ENCODE assay signal across 2 fruit fly cellular contexts in genomic region chr2L:17484174-17484573, dm6.
TF ChIP-seq lines count a peak whose summit lies in the region.

GCS2beta (minus strand) TSS chr2L:17484307.
CG5131 (plus strand) TSS chr2L:17484501.

TF ChIP-seq in whole organism, embryonic, 481 proteins besides CTCF, POLR2A, EP300 and RAD21 (continued from another document and continues in another):
- TF ChIP-seq otp (GFP tag; IDR thresholded peaks at IDR 0.05; lab: Robert Waterston, UW) = peak; percentile 75; the same call in 2 of the 3 replicates
- TF ChIP-seq Camta (GFP tag; optimal IDR thresholded peaks at IDR 0.05; lab: Kevin White, UChicago) = peak; percentile 93
- TF ChIP-seq dan (GFP tag; IDR thresholded peaks at IDR 0.05; lab: Robert Waterston, UW) = 0 out of 2 replicates have a peak, but pooled peaks have one; percentile 54
- TF ChIP-seq CG5953 (GFP tag; IDR thresholded peaks at IDR 0.05; lab: Robert Waterston, UW) = peak; percentile 80
- TF ChIP-seq CG6175 (GFP tag; IDR thresholded peaks at IDR 0.05; lab: Robert Waterston, UW) = peak; percentile 90
- peak; percentile 92 for TF ChIP-seq unpg (GFP tag; optimal IDR thresholded peaks at IDR 0.05; lab: Kevin White, UChicago)
- peak; percentile 97 for TF ChIP-seq fu2 (GFP tag; optimal IDR thresholded peaks at IDR 0.05; lab: Kevin White, UChicago)
- TF ChIP-seq CG4617 (GFP tag; optimal IDR thresholded peaks at IDR 0.05; lab: Kevin White, UChicago; ENCODE audit: borderline replicate concordance) = peak; percentile 98
- peak; percentile 84 for TF ChIP-seq Gsc (GFP tag; IDR thresholded peaks at IDR 0.05; lab: Robert Waterston, UW)
- peak; percentile 87 for TF ChIP-seq Doc2 (GFP tag; IDR thresholded peaks at IDR 0.05; lab: Robert Waterston, UW)
- TF ChIP-seq seq (GFP tag; IDR thresholded peaks at IDR 0.05; lab: Robert Waterston, UW) = peak; percentile 91
- no peak for TF ChIP-seq br (optimal IDR thresholded peaks at IDR 0.05; lab: Kevin White, UChicago)
- TF ChIP-seq CG10431 (GFP tag; optimal IDR thresholded peaks at IDR 0.05; lab: Kevin White, UChicago) = peak; percentile 60
- peak; percentile 90 for TF ChIP-seq Six4 (GFP tag; optimal IDR thresholded peaks at IDR 0.05; lab: Kevin White, UChicago)
- TF ChIP-seq vnd (GFP tag; IDR thresholded peaks at IDR 0.05; lab: Robert Waterston, UW; ENCODE audit: partially characterized antibody) = peak; percentile 89
- peak; percentile 81 for TF ChIP-seq CG31441 (GFP tag; IDR thresholded peaks at IDR 0.05; lab: Robert Waterston, UW)
- peak; percentile 49 for TF ChIP-seq CG17912 (GFP tag; optimal IDR thresholded peaks at IDR 0.05; lab: Kevin White, UChicago)
- TF ChIP-seq CG1602 (GFP tag; optimal IDR thresholded peaks at IDR 0.05; lab: Kevin White, UChicago) = peak; percentile 92
- TF ChIP-seq CG9932 (GFP tag; IDR thresholded peaks at IDR 0.05; lab: Robert Waterston, UW) = peak; percentile 98
- no peak for TF ChIP-seq D19A (tag; optimal IDR thresholded peaks at IDR 0.05; lab: Kevin White, UChicago)
- TF ChIP-seq CG8089 (GFP tag; optimal IDR thresholded peaks at IDR 0.05; lab: Kevin White, UChicago) = peak; percentile 90
- TF ChIP-seq dysf (GFP tag; IDR thresholded peaks at IDR 0.05; lab: Robert Waterston, UW) = peak; percentile 96
- TF ChIP-seq tx (GFP tag; optimal IDR thresholded peaks at IDR 0.05; lab: Kevin White, UChicago) = peak; percentile 96
- peak; percentile 97 for TF ChIP-seq CG32532 (GFP tag; IDR thresholded peaks at IDR 0.05; lab: Robert Waterston, UW)
- TF ChIP-seq HLH3B (GFP tag; IDR thresholded peaks at IDR 0.05; lab: Robert Waterston, UW) = peak; percentile 91
- peak; percentile 73 for TF ChIP-seq BtbVII (GFP tag; optimal IDR thresholded peaks at IDR 0.05; lab: Kevin White, UChicago)
- TF ChIP-seq ewg (GFP tag; optimal IDR thresholded peaks at IDR 0.05; lab: Kevin White, UChicago) = peak; percentile 83
- peak; percentile 23 for TF ChIP-seq cad (GFP tag; optimal IDR thresholded peaks at IDR 0.05; lab: Kevin White, UChicago)
- peak; percentile 71; the same call in 1 of the 2 replicates for TF ChIP-seq toy (GFP tag; IDR thresholded peaks at IDR 0.05; lab: Robert Waterston, UW)
- TF ChIP-seq CG12942 (GFP tag; optimal IDR thresholded peaks at IDR 0.05; lab: Kevin White, UChicago) = peak; percentile 95
- peak; percentile 77 for TF ChIP-seq bbx (GFP tag; IDR thresholded peaks at IDR 0.05; lab: Robert Waterston, UW; ENCODE audit: partially characterized antibody)
- TF ChIP-seq ara (GFP tag; IDR thresholded peaks at IDR 0.05; lab: Robert Waterston, UW) = peak; percentile 84
- peak; percentile 92 for TF ChIP-seq CG4424 (GFP tag; optimal IDR thresholded peaks at IDR 0.05; lab: Kevin White, UChicago)
- peak; percentile 95 for TF ChIP-seq sisA (GFP tag; IDR thresholded peaks at IDR 0.05; lab: Robert Waterston, UW)
- peak; percentile 84; the same call in 2 of the 3 replicates for TF ChIP-seq CG11695 (GFP tag; IDR thresholded peaks at IDR 0.05; lab: Robert Waterston, UW)
- peak; percentile 93 for TF ChIP-seq CG14050 (GFP tag; IDR thresholded peaks at IDR 0.05; lab: Robert Waterston, UW)
- TF ChIP-seq NFAT (GFP tag; IDR thresholded peaks at IDR 0.05; lab: Robert Waterston, UW) = peak; percentile 95
- peak; percentile 92 for TF ChIP-seq CG18599 (GFP tag; optimal IDR thresholded peaks at IDR 0.05; lab: Kevin White, UChicago)
- peak; percentile 77 for TF ChIP-seq sens-2 (GFP tag; IDR thresholded peaks at IDR 0.05; lab: Robert Waterston, UW)
- TF ChIP-seq hbn (GFP tag; IDR thresholded peaks at IDR 0.05; lab: Robert Waterston, UW; ENCODE audit: partially characterized antibody) = peak; percentile 91
- peak; percentile 95 for TF ChIP-seq ci (GFP tag; IDR thresholded peaks at IDR 0.05; lab: Robert Waterston, UW)
- peak; percentile 91 for TF ChIP-seq CG16779 (GFP tag; IDR thresholded peaks at IDR 0.05; lab: Robert Waterston, UW)
- no peak for TF ChIP-seq Lpt (GFP tag; optimal IDR thresholded peaks at IDR 0.05; lab: Kevin White, UChicago)
- peak; percentile 75 for TF ChIP-seq ato (GFP tag; IDR thresholded peaks at IDR 0.05; lab: Robert Waterston, UW; ENCODE audit: partially characterized antibody)
- TF ChIP-seq CG8924 (tag; optimal IDR thresholded peaks at IDR 0.05; lab: Kevin White, UChicago) = peak; percentile 87
- peak; percentile 88 for TF ChIP-seq Oaz (GFP tag; IDR thresholded peaks at IDR 0.05; lab: Robert Waterston, UW)
- TF ChIP-seq stwl (tag; optimal IDR thresholded peaks at IDR 0.05; lab: Kevin White, UChicago) = peak; percentile 79
- TF ChIP-seq CG8765 (GFP tag; IDR thresholded peaks at IDR 0.05; lab: Robert Waterston, UW) = peak; percentile 83
- TF ChIP-seq Mes4 (GFP tag; optimal IDR thresholded peaks at IDR 0.05; lab: Kevin White, UChicago) = peak; percentile 92
- TF ChIP-seq tna (GFP tag; IDR thresholded peaks at IDR 0.05; lab: Robert Waterston, UW; ENCODE audit: partially characterized antibody) = peak; percentile 83
- TF ChIP-seq ems (GFP tag; optimal IDR thresholded peaks at IDR 0.05; lab: Kevin White, UChicago) = peak; percentile 93
- peak; percentile 8 for TF ChIP-seq kni (GFP tag; optimal IDR thresholded peaks at IDR 0.05; lab: Kevin White, UChicago)
- TF ChIP-seq oc (tag; optimal IDR thresholded peaks at IDR 0.05; lab: Kevin White, UChicago) = peak; percentile 74
- peak; percentile 85 for TF ChIP-seq wor (GFP tag; IDR thresholded peaks at IDR 0.05; lab: Robert Waterston, UW)
- peak; percentile 92 for TF ChIP-seq CG11085 (GFP tag; IDR thresholded peaks at IDR 0.05; lab: Robert Waterston, UW)
- peak; percentile 86 for TF ChIP-seq Dref (GFP tag; IDR thresholded peaks at IDR 0.05; lab: Robert Waterston, UW)
- peak; percentile 98 for TF ChIP-seq slbo (GFP tag; IDR thresholded peaks at IDR 0.05; lab: Robert Waterston, UW)
- TF ChIP-seq CG12744 (GFP tag; optimal IDR thresholded peaks at IDR 0.05; lab: Kevin White, UChicago) = peak; percentile 75
- TF ChIP-seq Fer2 (tag; optimal IDR thresholded peaks at IDR 0.05; lab: Kevin White, UChicago) = peak; percentile 85
- TF ChIP-seq CG15514 (GFP tag; optimal IDR thresholded peaks at IDR 0.05; lab: Kevin White, UChicago) = peak; percentile 88
- no peak for TF ChIP-seq h (optimal IDR thresholded peaks at IDR 0.05; lab: Kevin White, UChicago)
- peak; percentile 82 for TF ChIP-seq CrebB (tag; optimal IDR thresholded peaks at IDR 0.05; lab: Kevin White, UChicago)
- peak; percentile 94 for TF ChIP-seq Hr3 (GFP tag; optimal IDR thresholded peaks at IDR 0.05; lab: Kevin White, UChicago)
- peak; percentile 92 for TF ChIP-seq grau (tag; optimal IDR thresholded peaks at IDR 0.05; lab: Kevin White, UChicago)
- TF ChIP-seq CG14667 (GFP tag; IDR thresholded peaks at IDR 0.05; lab: Robert Waterston, UW) = peak; percentile 92

TF ChIP-seq in whole organism, prepupa, 60 proteins besides CTCF, POLR2A, EP300 and RAD21 (continued from another document):
- TF ChIP-seq topi (GFP tag; optimal IDR thresholded peaks at IDR 0.05; lab: Kevin White, UChicago) = peak; percentile 91
- TF ChIP-seq Gug (GFP tag; IDR thresholded peaks at IDR 0.05; lab: Robert Waterston, UW) = peak; percentile 91
- peak; percentile 81 for TF ChIP-seq CG10669 (GFP tag; optimal IDR thresholded peaks at IDR 0.05; lab: Kevin White, UChicago)
- peak; percentile 91 for TF ChIP-seq Eip75B (GFP tag; optimal IDR thresholded peaks at IDR 0.05; lab: Kevin White, UChicago)
- peak; percentile 89 for TF ChIP-seq CG4318 (GFP tag; optimal IDR thresholded peaks at IDR 0.05; lab: Kevin White, UChicago)
- TF ChIP-seq net (GFP tag; optimal IDR thresholded peaks at IDR 0.05; lab: Kevin White, UChicago) = peak; percentile 92
- peak; percentile 88 for TF ChIP-seq Sox102F (GFP tag; optimal IDR thresholded peaks at IDR 0.05; lab: Kevin White, UChicago)
